Comparison of ENCODE assay signal across 5 worm cellular contexts in the genomic region with DNA sequence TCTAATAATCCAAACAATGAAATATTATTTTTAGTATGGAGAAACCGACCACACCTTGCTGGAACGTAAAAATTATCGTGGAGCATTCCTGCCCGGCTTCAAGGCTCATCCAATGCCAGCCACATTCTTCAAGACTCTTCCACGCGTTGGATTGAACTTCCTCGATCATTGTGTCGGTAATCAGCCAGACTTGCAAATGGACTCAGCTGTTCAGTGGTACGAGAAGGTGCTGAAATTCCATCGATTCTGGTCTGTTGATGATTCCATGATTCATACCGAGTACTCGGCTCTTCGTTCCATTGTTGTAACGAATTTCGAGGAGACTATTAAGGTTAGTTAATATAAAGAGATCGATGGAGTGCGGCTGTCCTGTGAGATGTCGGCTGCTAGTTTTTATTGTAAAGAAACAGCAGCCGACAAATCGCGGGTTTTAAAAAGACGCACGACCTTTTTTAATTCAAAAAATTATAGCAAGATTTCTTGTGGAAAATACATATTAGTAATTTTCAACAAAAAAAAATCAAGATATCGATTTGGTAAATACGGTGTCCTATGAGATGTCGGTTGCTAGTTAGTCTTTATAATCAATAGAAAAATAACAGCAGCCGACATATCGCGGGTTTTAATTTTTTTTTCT.
TF ChIP-seq lines count a peak whose summit lies in the region.

No protein-coding gene starts in this region.

TF ChIP-seq in whole organism, L1 larva, 84 proteins besides CTCF, POLR2A, EP300 and RAD21:
- peak; percentile 15 for TF ChIP-seq nhr-85 (tag; lab: Kevin White, UChicago)
- TF ChIP-seq nhr-90 (tag; optimal IDR thresholded peaks at IDR 0.05; lab: Kevin White, UChicago; ENCODE audit: poor library complexity): peak; percentile 16
- TF ChIP-seq grh-1 (GFP tag; IDR thresholded peaks at IDR 0.05; lab: Robert Waterston, UW): no peak
- TF ChIP-seq sox-4 (tag; optimal IDR thresholded peaks at IDR 0.05; lab: Kevin White, UChicago): no peak

TF ChIP-seq in whole organism, L2 larva, 48 proteins besides CTCF, POLR2A, EP300 and RAD21:
- no peak for TF ChIP-seq blmp-1 (tag; optimal IDR thresholded peaks at IDR 0.05; lab: Kevin White, UChicago; ENCODE audit: insufficient read depth)
- peak; percentile 30 for TF ChIP-seq snpc-4 (tag; optimal IDR thresholded peaks at IDR 0.05; lab: Kevin White, UChicago)

TF ChIP-seq in whole organism, L3 larva, 47 proteins besides CTCF, POLR2A, EP300 and RAD21:
- no peak for TF ChIP-seq aly-2 (tag; optimal IDR thresholded peaks at IDR 0.05; lab: Kevin White, UChicago)
- TF ChIP-seq snpc-4 (tag; optimal IDR thresholded peaks at IDR 0.05; lab: Kevin White, UChicago): peak; percentile 50
- TF ChIP-seq fkh-2 (tag; optimal IDR thresholded peaks at IDR 0.05; lab: Kevin White, UChicago): no peak
- TF ChIP-seq ama-1 (optimal IDR thresholded peaks at IDR 0.05; lab: Kevin White, UChicago): peak; percentile 85
- no peak for TF ChIP-seq elt-3 (tag; optimal IDR thresholded peaks at IDR 0.05; lab: Kevin White, UChicago)
- no peak for TF ChIP-seq elt-2 (tag; optimal IDR thresholded peaks at IDR 0.05; lab: Kevin White, UChicago)

TF ChIP-seq in whole organism, L4 larva, 104 proteins besides CTCF, POLR2A, EP300 and RAD21:
- TF ChIP-seq lim-7 (GFP tag; IDR thresholded peaks at IDR 0.05; lab: Robert Waterston, UW) (no peak), aha-1 (tag; lab: Kevin White, UChicago) (peak; percentile 71), hlh-11 (tag; optimal IDR thresholded peaks at IDR 0.05; lab: Kevin White, UChicago) (peak; percentile 27), lin-15B (tag; optimal IDR thresholded peaks at IDR 0.05; lab: Kevin White, UChicago) (no peak), mep-1 (tag; optimal IDR thresholded peaks at IDR 0.05; lab: Kevin White, UChicago) (no peak), hmg-1.1 (GFP tag; IDR thresholded peaks at IDR 0.05; lab: Robert Waterston, UW) (no peak), dve-1 (tag; optimal IDR thresholded peaks at IDR 0.05; lab: Kevin White, UChicago; ENCODE audit: insufficient read depth) (no peak), daf-16 (GFP tag; optimal IDR thresholded peaks at IDR 0.05; lab: Kevin White, UChicago) (no peak), daf-16 (tag; optimal IDR thresholded peaks at IDR 0.05; lab: Kevin White, UChicago) (peak; percentile 11), vab-7 (GFP tag; IDR thresholded peaks at IDR 0.05; lab: Robert Waterston, UW) (no peak), zfp-2 (tag; optimal IDR thresholded peaks at IDR 0.05; lab: Kevin White, UChicago) (no peak), pha-4 (GFP tag; IDR thresholded peaks at IDR 0.05; lab: Robert Waterston, UW) (0 out of 2 replicates have a peak, but pooled peaks have one; percentile 5), pha-4 (tag; optimal IDR thresholded peaks at IDR 0.05; lab: Kevin White, UChicago) (no peak), nhr-25 (tag; optimal IDR thresholded peaks at IDR 0.05; lab: Kevin White, UChicago; ENCODE audit: borderline replicate concordance, insufficient read depth) (no peak), ztf-11 (tag; optimal IDR thresholded peaks at IDR 0.05; lab: Kevin White, UChicago) (no peak), dmd-9 (GFP tag; IDR thresholded peaks at IDR 0.05; lab: Robert Waterston, UW) (no peak), fos-1 (tag; optimal IDR thresholded peaks at IDR 0.05; lab: Kevin White, UChicago) (no peak), aly-2 (tag; optimal IDR thresholded peaks at IDR 0.05; lab: Kevin White, UChicago) (no peak)

TF ChIP-seq in whole organism, young adult, 124 proteins besides CTCF, POLR2A, EP300 and RAD21:
- TF ChIP-seq lin-26 (GFP tag; IDR thresholded peaks at IDR 0.05; lab: Robert Waterston, UW) (0 out of 2 replicates have a peak, but pooled peaks have one; percentile 47), attf-5 (GFP tag; optimal IDR thresholded peaks at IDR 0.05; lab: Kevin White, UChicago) (no peak), hlh-12 (tag; optimal IDR thresholded peaks at IDR 0.05; lab: Kevin White, UChicago) (no peak), ets-4 (GFP tag; optimal IDR thresholded peaks at IDR 0.05; lab: Kevin White, UChicago) (no peak), lir-1 (GFP tag; conservative IDR thresholded peaks at IDR 0.05; lab: Robert Waterston, UW) (no peak), B0019.2 (GFP tag; conservative IDR thresholded peaks at IDR 0.05; lab: Robert Waterston, UW) (no peak), ceh-58 (GFP tag; IDR thresholded peaks at IDR 0.05; lab: Robert Waterston, UW) (no peak), dox-1 (GFP tag; IDR thresholded peaks at IDR 0.05; lab: Robert Waterston, UW) (no peak), lin-35 (GFP tag; optimal IDR thresholded peaks at IDR 0.05; lab: Kevin White, UChicago) (no peak), ztf-22 (GFP tag; optimal IDR thresholded peaks at IDR 0.05; lab: Kevin White, UChicago) (no peak), ztf-6 (GFP tag; IDR thresholded peaks at IDR 0.05; lab: Robert Waterston, UW) (no peak), snpc-1.1 (tag; optimal IDR thresholded peaks at IDR 0.05; lab: Kevin White, UChicago; ENCODE audit: insufficient read depth) (peak; percentile 33), egrh-3 (GFP tag; IDR thresholded peaks at IDR 0.05; lab: Robert Waterston, UW) (no peak), chd-7 (tag; optimal IDR thresholded peaks at IDR 0.05; lab: Kevin White, UChicago) (peak; percentile 17), snpc-4 (GFP tag; optimal IDR thresholded peaks at IDR 0.05; lab: Kevin White, UChicago) (no peak), snpc-4 (tag; optimal IDR thresholded peaks at IDR 0.05; lab: Kevin White, UChicago) (peak in 2 of 4 experiments; percentile 78 to 86), mel-28 (tag; optimal IDR thresholded peaks at IDR 0.05; lab: Kevin White, UChicago; ENCODE audit: borderline replicate concordance) (no peak), Y67H2A.10 (GFP tag; conservative IDR thresholded peaks at IDR 0.05; lab: Robert Waterston, UW) (no peak), pbrm-1 (GFP tag; IDR thresholded peaks at IDR 0.05; lab: Robert Waterston, UW) (0 out of 2 replicates have a peak, but pooled peaks have one; percentile 23), mes-4 (tag; optimal IDR thresholded peaks at IDR 0.05; lab: Kevin White, UChicago) (no peak), ama-1 (optimal IDR thresholded peaks at IDR 0.05; lab: Kevin White, UChicago) (peak; percentile 64), ama-1 (GFP tag; optimal IDR thresholded peaks at IDR 0.05; lab: Kevin White, UChicago) (no peak), lin-40 (tag; optimal IDR thresholded peaks at IDR 0.05; lab: Kevin White, UChicago) (no peak), pha-4 (tag; optimal IDR thresholded peaks at IDR 0.05; lab: Kevin White, UChicago) (no peak), ztf-25 (GFP tag; IDR thresholded peaks at IDR 0.05; lab: Robert Waterston, UW) (no peak)
